Worm (Caenorhabditis elegans): ENCODE data around the gene mlt-8.

ce11 chrII:542416-542815 is 29.5 kb downstream of the mlt-8 start:
- TF ChIP-seq pha-4 (tag; optimal IDR thresholded peaks at IDR 0.05) (no peak), unc-86 (tag; optimal IDR thresholded peaks at IDR 0.05) (no peak), F13H6.1 (tag; optimal IDR thresholded peaks at IDR 0.05) (no peak), nhr-11 (tag; optimal IDR thresholded peaks at IDR 0.05) (no peak), fkh-10 (GFP tag; optimal IDR thresholded peaks at IDR 0.05) (no peak), ceh-24 (tag; optimal IDR thresholded peaks at IDR 0.05) (no peak)

Measured in whole organism, late embryonic.